Worm (Caenorhabditis elegans) whole organism, L1 larva: ENCODE data around the gene F19F10.3.
A peak's percentile ranks its signal among the peaks of the same experiment; 100 is the strongest.

Source experiments
- C04F5.9 ChIP-seq: sonication (generic microtip); optimal IDR thresholded peaks from 2 replicates; lab custom pipeline; 2016; ENCODE audit warnings: missing genetic modification characterization, missing compliant biosample characterization
- C16A3.4 ChIP-seq: fragments of 150-350 bp; optimal IDR thresholded peaks from 2 replicates; lab custom pipeline; 2014; ENCODE audit warnings: missing biosample characterization, missing genetic modification characterization
- C34B4.2 ChIP-seq: sonication (generic microtip); optimal IDR thresholded peaks from 2 replicates; lab custom pipeline; 2017; ENCODE audit warnings: mild to moderate bottlenecking, missing genetic modification characterization, missing compliant biosample characterization
- ama-1 ChIP-seq: fragments of 150-350 bp; optimal IDR thresholded peaks from 2 replicates; lab custom pipeline; 2014
- blmp-1 ChIP-seq: fragments of 150-350 bp; optimal IDR thresholded peaks from 2 replicates; lab custom pipeline; 2014; ENCODE audit warnings: missing biosample characterization, missing genetic modification characterization
- ceh-88 ChIP-seq: fragments of 200-800 bp; sonication (Bioruptor generic); IDR thresholded peaks from 2 replicates; pipeline ENCODE4 v1.3.6; 2022; ENCODE audit warnings: missing genetic modification characterization, missing compliant biosample characterization
- ceh-90 ChIP-seq: sonication (generic microtip); optimal IDR thresholded peaks from 2 replicates; lab custom pipeline; 2016; ENCODE audit warnings: missing genetic modification characterization, missing compliant biosample characterization
- dpl-1 ChIP-seq, 3 experiments: fragments of 150-350 bp in 2 of 3; sonication (generic microtip) in 1 of 3; optimal IDR thresholded peaks; 2 replicates each; lab custom pipeline; 2014 to 2017; ENCODE audit warnings: missing biosample characterization in 3 of 3, missing genetic modification characterization in 3 of 3, missing genetic modification reagents in 3 of 3
- efl-1 ChIP-seq, 4 experiments: fragments of 150-350 bp; optimal IDR thresholded peaks in 3 of 4; peaks in 1 of 4; 1 replicate in 1 of 4; 2 replicates in 3 of 4; lab custom pipeline; 2014; ENCODE audit warnings: missing biosample characterization in 2 of 4, missing genetic modification characterization in 2 of 4, missing genetic modification reagents in 2 of 4
- efl-3 ChIP-seq: fragments of 200-800 bp; sonication (Bioruptor generic); optimal IDR thresholded peaks from 2 replicates; lab custom pipeline; 2018; ENCODE audit warnings: mild to moderate bottlenecking, missing genetic modification characterization, missing compliant biosample characterization
- egl-13 ChIP-seq: sonication (generic microtip); optimal IDR thresholded peaks from 2 replicates; lab custom pipeline; 2016; ENCODE audit warnings: missing genotype, missing genetic modification reagents, missing genetic modification characterization, missing compliant biosample characterization
- egl-27 ChIP-seq, 2 experiments: fragments of 150-350 bp in 1 of 2; sonication (generic microtip); optimal IDR thresholded peaks; 3 replicates each; lab custom pipeline; 2017 to 2018; ENCODE audit warnings: missing biosample characterization in 2 of 2, missing genetic modification characterization in 2 of 2, missing genetic modification reagents in 2 of 2
- ets-5 ChIP-seq: fragments of 200-800 bp; sonication (Bioruptor generic); IDR thresholded peaks from 2 replicates; pipeline ENCODE4 v1.3.6; 2022; ENCODE audit warnings: missing genetic modification characterization, missing compliant biosample characterization
- fkh-10 ChIP-seq: sonication (generic microtip); optimal IDR thresholded peaks from 2 replicates; lab custom pipeline; 2017; ENCODE audit warnings: missing biosample characterization, missing genetic modification reagents, missing genetic modification characterization
- fkh-4 ChIP-seq: sonication (generic microtip); optimal IDR thresholded peaks from 2 replicates; lab custom pipeline; 2016; ENCODE audit warnings: missing compliant biosample characterization, missing genetic modification characterization, borderline replicate concordance
- fos-1 ChIP-seq: fragments of 150-350 bp; optimal IDR thresholded peaks from 2 replicates; lab custom pipeline; 2014; ENCODE audit warnings: missing biosample characterization, missing genetic modification characterization
- grh-1 ChIP-seq: fragments of 200-800 bp; sonication (Bioruptor generic); IDR thresholded peaks from 2 replicates; pipeline ENCODE4 v1.3.6; 2022; ENCODE audit warnings: missing genetic modification reagents, missing genetic modification characterization, missing compliant biosample characterization
- hlh-4 ChIP-seq: sonication (generic microtip); optimal IDR thresholded peaks from 2 replicates; lab custom pipeline; 2016; ENCODE audit warnings: mild to moderate bottlenecking, missing genetic modification characterization, missing compliant biosample characterization
- irx-1 ChIP-seq: sonication (generic microtip); optimal IDR thresholded peaks from 2 replicates; lab custom pipeline; 2016; ENCODE audit warnings: missing genetic modification characterization, missing compliant biosample characterization
- jun-1 ChIP-seq: fragments of 150-350 bp; optimal IDR thresholded peaks from 2 replicates; lab custom pipeline; 2014; ENCODE audit warnings: missing biosample characterization, missing genetic modification reagents, missing genetic modification characterization
- lin-13 ChIP-seq: fragments of 150-350 bp; optimal IDR thresholded peaks from 2 replicates; lab custom pipeline; 2014; ENCODE audit warnings: missing biosample characterization, missing genetic modification reagents, missing genetic modification characterization
- lin-14 ChIP-seq: fragments of 200-800 bp; sonication (Bioruptor generic); optimal IDR thresholded peaks from 2 replicates; lab custom pipeline; 2018; ENCODE audit warnings: mild to moderate bottlenecking, missing genetic modification characterization, moderate library complexity, missing compliant biosample characterization
- lin-15B ChIP-seq: fragments of 150-350 bp; sonication (generic microtip); optimal IDR thresholded peaks from 3 replicates; lab custom pipeline; 2014; ENCODE audit warnings: missing biosample characterization, missing genetic modification characterization
- lin-35 ChIP-seq, 2 experiments: fragments of 150-350 bp; optimal IDR thresholded peaks; 2 replicates each; lab custom pipeline; 2014; ENCODE audit warnings: missing biosample characterization in 2 of 2, missing genetic modification characterization in 2 of 2, missing genetic modification reagents in 2 of 2
- lir-3 ChIP-seq: sonication (generic microtip); optimal IDR thresholded peaks from 2 replicates; lab custom pipeline; 2016; ENCODE audit warnings: mild to moderate bottlenecking, missing genetic modification characterization, moderate library complexity, missing compliant biosample characterization; ENCODE audit not compliant: poor library complexity
- mdl-1 ChIP-seq, 2 experiments: fragments of 150-350 bp; optimal IDR thresholded peaks; 2 replicates each; lab custom pipeline; 2014 to 2017; ENCODE audit warnings: missing biosample characterization in 2 of 2, missing genetic modification characterization in 2 of 2, inconsistent platforms in 1 of 2
- mef-2 ChIP-seq: fragments of 150-350 bp; optimal IDR thresholded peaks from 2 replicates; lab custom pipeline; 2014; ENCODE audit warnings: missing biosample characterization, missing genetic modification characterization
- nhr-19 ChIP-seq: fragments of 200-800 bp; sonication (Bioruptor generic); conservative IDR thresholded peaks from 2 replicates; pipeline ENCODE4 v1.3.6; 2022; ENCODE audit warnings: missing genetic modification characterization, missing compliant biosample characterization
- nhr-20 ChIP-seq: sonication (generic microtip); optimal IDR thresholded peaks from 2 replicates; lab custom pipeline; 2016; ENCODE audit warnings: mild to moderate bottlenecking, missing genetic modification characterization, missing compliant biosample characterization
- nhr-237 ChIP-seq: fragments of 150-350 bp; optimal IDR thresholded peaks from 2 replicates; lab custom pipeline; 2014; ENCODE audit warnings: missing biosample characterization, missing genetic modification characterization
- nhr-28 ChIP-seq: fragments of 150-350 bp; optimal IDR thresholded peaks from 2 replicates; lab custom pipeline; 2014; ENCODE audit warnings: missing biosample characterization, missing genetic modification characterization
- nhr-47 ChIP-seq: sonication (generic microtip); optimal IDR thresholded peaks from 2 replicates; lab custom pipeline; 2016; ENCODE audit warnings: mild to moderate bottlenecking, missing genetic modification characterization, moderate library complexity, missing compliant biosample characterization
- nhr-71 ChIP-seq: sonication (generic microtip); optimal IDR thresholded peaks from 2 replicates; lab custom pipeline; 2016; ENCODE audit warnings: mild to moderate bottlenecking, missing genetic modification characterization, moderate library complexity, missing compliant biosample characterization
- nhr-84 ChIP-seq: sonication (generic microtip); optimal IDR thresholded peaks from 2 replicates; lab custom pipeline; 2017; ENCODE audit warnings: missing biosample characterization, missing genetic modification characterization
- nhr-90 ChIP-seq: sonication (generic microtip); optimal IDR thresholded peaks from 2 replicates; lab custom pipeline; 2016; ENCODE audit warnings: mild to moderate bottlenecking, missing genetic modification characterization, missing compliant biosample characterization; ENCODE audit not compliant: poor library complexity
- pag-3 ChIP-seq: sonication (generic microtip); optimal IDR thresholded peaks from 2 replicates; lab custom pipeline; 2017; ENCODE audit warnings: missing genetic modification characterization, mild to moderate bottlenecking, missing compliant biosample characterization, antibody characterized with exemption, borderline replicate concordance; ENCODE audit not compliant: insufficient read depth
- pax-3 ChIP-seq: fragments of 200-800 bp; sonication (Bioruptor generic); optimal IDR thresholded peaks from 2 replicates; lab custom pipeline; 2018; ENCODE audit warnings: mild to moderate bottlenecking, missing genetic modification characterization, moderate library complexity, missing compliant biosample characterization
- pqm-1 ChIP-seq: sonication (generic microtip); optimal IDR thresholded peaks from 3 replicates; lab custom pipeline; 2017; ENCODE audit warnings: missing biosample characterization, missing genetic modification characterization
- rnt-1 ChIP-seq: sonication (generic microtip); optimal IDR thresholded peaks from 2 replicates; lab custom pipeline; 2016; ENCODE audit warnings: mild to moderate bottlenecking, missing genetic modification characterization, moderate library complexity, missing compliant biosample characterization
- snpc-4 ChIP-seq: fragments of 150-350 bp; optimal IDR thresholded peaks from 2 replicates; lab custom pipeline; 2014; ENCODE audit warnings: missing biosample characterization, missing genetic modification characterization
- snu-23 ChIP-seq: sonication (generic microtip); optimal IDR thresholded peaks from 2 replicates; lab custom pipeline; 2016; ENCODE audit warnings: missing genetic modification characterization, missing compliant biosample characterization
- sox-4 ChIP-seq: sonication (generic microtip); optimal IDR thresholded peaks from 2 replicates; lab custom pipeline; 2016; ENCODE audit warnings: missing genetic modification characterization, missing compliant biosample characterization
- sup-37 ChIP-seq: fragments of 200-800 bp; sonication (Bioruptor generic); optimal IDR thresholded peaks from 2 replicates; lab custom pipeline; 2018; ENCODE audit warnings: mild to moderate bottlenecking, missing genetic modification characterization, missing compliant biosample characterization
- swsn-7 ChIP-seq: sonication (generic microtip); optimal IDR thresholded peaks from 2 replicates; lab custom pipeline; 2016; ENCODE audit warnings: missing genetic modification characterization, missing compliant biosample characterization
- unc-62 ChIP-seq: fragments of 150-350 bp; optimal IDR thresholded peaks from 2 replicates; lab custom pipeline; 2014; ENCODE audit warnings: missing biosample characterization, missing genetic modification reagents, missing genetic modification characterization
- zag-1 ChIP-seq: fragments of 150-350 bp; optimal IDR thresholded peaks from 2 replicates; lab custom pipeline; 2014; ENCODE audit warnings: missing biosample characterization, missing genetic modification characterization
- ztf-11 ChIP-seq, 2 experiments: sonication (generic microtip); optimal IDR thresholded peaks; 2 replicates each; lab custom pipeline; 2016 to 2017; ENCODE audit warnings: missing genetic modification characterization in 2 of 2, missing biosample characterization in 1 of 2, missing compliant biosample characterization in 1 of 2
- ztf-4 ChIP-seq: fragments of 150-350 bp; optimal IDR thresholded peaks from 2 replicates; lab custom pipeline; 2014; ENCODE audit warnings: missing biosample characterization, missing genetic modification characterization

Gene F19F10.3

DNA sequence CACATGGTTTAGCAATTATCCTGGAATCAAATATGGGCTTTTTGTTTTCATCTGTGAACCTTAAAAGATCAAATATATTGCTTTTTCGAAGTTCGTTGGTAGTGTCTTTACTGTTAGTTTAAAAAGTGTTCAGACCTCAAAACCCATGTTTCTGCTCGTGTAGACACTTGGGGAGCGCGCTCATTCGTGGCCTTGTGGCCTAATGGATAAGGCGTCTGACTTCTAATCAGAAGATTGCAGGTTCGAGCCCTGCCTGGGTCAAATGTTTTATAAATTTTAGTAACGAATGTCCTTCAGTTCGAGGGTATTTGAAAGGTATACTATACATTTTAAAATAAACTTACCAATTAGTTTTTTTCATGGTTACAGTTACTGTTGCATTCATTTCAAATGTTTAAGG is 45.7 kb upstream of the F19F10.3 start (continued):
- peak in 1 of 2 experiments; percentile 13 for TF ChIP-seq efl-1 (optimal IDR thresholded peaks at IDR 0.05; lab: Kevin White, UChicago)
- TF ChIP-seq efl-1 (GFP tag; optimal IDR thresholded peaks at IDR 0.05 in 1 of 2; lab: Kevin White, UChicago), result peak in 1 of 2 experiments; percentile 50
- TF ChIP-seq nhr-84, result no peak
- TF ChIP-seq rnt-1 (tag; lab: Kevin White, UChicago), result peak; percentile 35
- TF ChIP-seq pqm-1 (tag; lab: Kevin White, UChicago), result no peak
- TF ChIP-seq pax-3 (tag; lab: Kevin White, UChicago), result no peak
- TF ChIP-seq fkh-4 (tag; lab: Kevin White, UChicago), result no peak
- TF ChIP-seq unc-62, result no peak
- no peak for TF ChIP-seq ztf-11 (tag; optimal IDR thresholded peaks at IDR 0.05; lab: Kevin White, UChicago)
- TF ChIP-seq fos-1, result no peak
- no peak for TF ChIP-seq C16A3.4 (tag; lab: Kevin White, UChicago)
- no peak for TF ChIP-seq blmp-1 (tag; lab: Kevin White, UChicago)
- peak; percentile 20 for TF ChIP-seq nhr-71 (tag; lab: Kevin White, UChicago)
- TF ChIP-seq egl-13 (tag; lab: Kevin White, UChicago), result no peak
- TF ChIP-seq mef-2 (tag; lab: Kevin White, UChicago), result no peak
- TF ChIP-seq mdl-1 (tag; optimal IDR thresholded peaks at IDR 0.05; lab: Kevin White, UChicago), result peak in 1 of 2 experiments; percentile 2
- no peak for TF ChIP-seq sup-37
- peak; percentile 47 for TF ChIP-seq snu-23
- no peak for TF ChIP-seq ets-5 (GFP tag; lab: Robert Waterston, UW)
- no peak for TF ChIP-seq sox-4 (tag; lab: Kevin White, UChicago)
- TF ChIP-seq efl-3 (GFP tag; lab: Kevin White, UChicago), result no peak
- TF ChIP-seq pag-3 (tag; lab: Kevin White, UChicago), result no peak
- TF ChIP-seq snpc-4 (tag; lab: Kevin White, UChicago), result no peak
- no peak for TF ChIP-seq lir-3 (tag; lab: Kevin White, UChicago)
- TF ChIP-seq lin-14 (GFP tag; lab: Kevin White, UChicago), result no peak
- TF ChIP-seq ceh-90 (tag; lab: Kevin White, UChicago), result no peak
- TF ChIP-seq egl-27 (tag; optimal IDR thresholded peaks at IDR 0.05; lab: Kevin White, UChicago), result no peak
- TF ChIP-seq dpl-1 (GFP tag; optimal IDR thresholded peaks at IDR 0.05; lab: Kevin White, UChicago), result peak in 1 of 3 experiments; percentile 2
- no peak for TF ChIP-seq lin-13 (GFP tag; lab: Kevin White, UChicago)
- no peak for TF ChIP-seq nhr-28 (tag; lab: Kevin White, UChicago)
- TF ChIP-seq irx-1 (tag; lab: Kevin White, UChicago), result no peak
- TF ChIP-seq ceh-88 (GFP tag; lab: Robert Waterston, UW), result no peak
- no peak for TF ChIP-seq C34B4.2 (tag; lab: Kevin White, UChicago)
- no peak for TF ChIP-seq fkh-10
- peak; percentile 30 for TF ChIP-seq nhr-90
- no peak for TF ChIP-seq ama-1 (lab: Kevin White, UChicago)
- no peak for TF ChIP-seq nhr-237 (tag; lab: Kevin White, UChicago)
- no peak for TF ChIP-seq jun-1
- TF ChIP-seq grh-1, result no peak
- peak in 1 of 2 experiments; percentile 42 for TF ChIP-seq lin-35 (GFP tag; optimal IDR thresholded peaks at IDR 0.05; lab: Kevin White, UChicago)
- no peak for TF ChIP-seq lin-15B (tag; lab: Kevin White, UChicago)
- TF ChIP-seq C04F5.9 (tag; lab: Kevin White, UChicago), result no peak
- TF ChIP-seq nhr-20 (tag; lab: Kevin White, UChicago), result peak; percentile 10
- TF ChIP-seq nhr-19 (GFP tag; lab: Robert Waterston, UW), result peak; percentile 47; the same call in 1 of the 2 replicates
- no peak for TF ChIP-seq zag-1 (tag; lab: Kevin White, UChicago)
- no peak for TF ChIP-seq swsn-7 (tag; lab: Kevin White, UChicago)
- TF ChIP-seq ztf-4, result no peak
- TF ChIP-seq nhr-47, result no peak
- no peak for TF ChIP-seq hlh-4 (tag; lab: Kevin White, UChicago)
- TF ChIP-seq, all 84 proteins: peak for 11
